Worm (Caenorhabditis elegans) whole organism, late embryonic: ENCODE data around the gene F32D1.11.

ENCODE experiments used
- F13H6.1 ChIP-seq: sonication (generic microtip); optimal IDR thresholded peaks from 2 replicates; lab custom pipeline; 2016; ENCODE audit warnings: missing genetic modification characterization, missing compliant biosample characterization
- unc-42 ChIP-seq: sonication (generic microtip); optimal IDR thresholded peaks from 2 replicates; lab custom pipeline; 2016; ENCODE audit warnings: missing genotype, missing genetic modification characterization, missing compliant biosample characterization

DNA sequence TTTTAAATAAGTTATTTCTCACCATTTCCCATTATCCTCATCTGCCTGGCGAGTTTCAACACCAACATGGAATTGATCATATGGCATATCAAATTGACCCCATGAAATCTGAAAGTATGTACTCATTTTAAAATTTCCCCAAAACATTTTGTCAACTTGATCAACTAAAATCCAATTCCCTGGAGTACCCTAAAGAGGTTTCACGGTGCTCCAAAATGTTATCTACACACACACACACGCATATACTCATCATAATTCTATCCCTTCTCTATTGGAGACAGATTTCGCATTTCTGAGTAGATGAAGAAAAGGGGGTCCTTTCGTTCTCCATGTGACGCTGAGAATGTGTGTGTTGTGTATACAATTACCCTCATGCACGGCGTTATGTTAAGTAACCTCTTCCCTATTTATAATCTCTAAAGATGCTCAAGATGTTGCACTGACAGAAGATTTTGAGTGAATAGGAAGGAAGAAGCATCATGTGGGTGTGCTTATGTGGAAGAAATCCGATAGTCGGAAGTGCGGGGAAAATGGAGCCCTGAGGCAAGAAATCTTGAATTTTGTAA is 10.2 kb downstream of the F32D1.11 start:
- TF ChIP-seq F13H6.1 (tag; lab: Kevin White, UChicago) (no peak), unc-42 (tag; lab: Kevin White, UChicago) (peak; percentile 85)
